Worm (Caenorhabditis elegans): ENCODE data around the gene dml-1.

- TF ChIP-seq skn-1 (tag; optimal IDR thresholded peaks at IDR 0.05) (no peak), snpc-4 (tag; optimal IDR thresholded peaks at IDR 0.05) (no peak), nhr-77 (tag; optimal IDR thresholded peaks at IDR 0.05) (no peak)
Measured at ce11 chrIV:2851625-2852024, 35.1 kb upstream of the dml-1 start.

Data from whole organism, L2 larva.